Worm (Caenorhabditis elegans) whole organism, mixed stage, embryonic: ENCODE measurements around the gene ntp-1.

Experiments used
- bed-3 ChIP-seq: fragments of 200-800 bp; sonication (Bioruptor generic); optimal IDR thresholded peaks from 3 replicates; lab custom pipeline; 2018; ENCODE audit warnings: mild to moderate bottlenecking, missing genetic modification characterization, moderate library complexity, missing compliant biosample characterization
- blmp-1 ChIP-seq: fragments of 150-350 bp; optimal IDR thresholded peaks from 2 replicates; lab custom pipeline; 2014; ENCODE audit warnings: missing biosample characterization, missing genetic modification characterization
- ceh-39 ChIP-seq: fragments of 150-350 bp; optimal IDR thresholded peaks from 2 replicates; lab custom pipeline; 2014; ENCODE audit warnings: missing biosample characterization, missing genetic modification characterization
- ceh-83 ChIP-seq: fragments of 200-800 bp; sonication (Bioruptor generic); optimal IDR thresholded peaks from 2 replicates; lab custom pipeline; 2018; ENCODE audit warnings: mild to moderate bottlenecking, missing genetic modification characterization, missing compliant biosample characterization
- ces-1 ChIP-seq: fragments of 150-350 bp; optimal IDR thresholded peaks from 2 replicates; lab custom pipeline; 2014; ENCODE audit warnings: missing biosample characterization, missing genetic modification reagents, missing genetic modification characterization
- cnd-1 ChIP-seq: fragments of 200-800 bp; sonication (Bioruptor generic); optimal IDR thresholded peaks from 2 replicates; lab custom pipeline; 2018; ENCODE audit warnings: mild to moderate bottlenecking, missing genetic modification characterization, missing compliant biosample characterization
- drap-1 ChIP-seq: fragments of 200-800 bp; sonication (Bioruptor generic); optimal IDR thresholded peaks from 3 replicates; lab custom pipeline; 2018; ENCODE audit warnings: mild to moderate bottlenecking, missing genetic modification characterization, missing compliant biosample characterization
- elt-1 ChIP-seq: sonication (generic microtip); optimal IDR thresholded peaks from 2 replicates; lab custom pipeline; 2017; ENCODE audit warnings: missing genetic modification characterization, mild to moderate bottlenecking, missing compliant biosample characterization, antibody characterized with exemption, moderate library complexity, borderline replicate concordance; ENCODE audit not compliant: insufficient read depth
- elt-3 ChIP-seq: fragments of 150-350 bp; optimal IDR thresholded peaks from 2 replicates; lab custom pipeline; 2014; ENCODE audit warnings: missing biosample characterization, missing genetic modification characterization
- ham-2 ChIP-seq: fragments of 200-800 bp; sonication (Bioruptor generic); optimal IDR thresholded peaks from 2 replicates; lab custom pipeline; 2018; ENCODE audit warnings: mild to moderate bottlenecking, missing genetic modification characterization, missing compliant biosample characterization
- hlh-1 ChIP-seq: fragments of 150-350 bp; optimal IDR thresholded peaks from 2 replicates; lab custom pipeline; 2014; ENCODE audit warnings: missing biosample characterization, missing genetic modification reagents, missing genetic modification characterization
- lin-13 ChIP-seq: fragments of 150-350 bp; optimal IDR thresholded peaks from 2 replicates; lab custom pipeline; 2014; ENCODE audit warnings: missing biosample characterization, missing genetic modification characterization
- lsy-2 ChIP-seq: fragments of 150-350 bp; optimal IDR thresholded peaks from 2 replicates; lab custom pipeline; 2014; ENCODE audit warnings: missing biosample characterization, missing genetic modification characterization
- mab-5 ChIP-seq: fragments of 150-350 bp; optimal IDR thresholded peaks from 2 replicates; lab custom pipeline; 2014; ENCODE audit warnings: missing biosample characterization, missing genetic modification characterization
- mep-1 ChIP-seq: fragments of 150-350 bp; optimal IDR thresholded peaks from 2 replicates; lab custom pipeline; 2017; ENCODE audit warnings: missing biosample characterization, missing genetic modification reagents, missing genetic modification characterization, inconsistent platforms
- mls-2 ChIP-seq: sonication (generic microtip); optimal IDR thresholded peaks from 2 replicates; lab custom pipeline; 2016; ENCODE audit warnings: mild to moderate bottlenecking, missing genetic modification characterization, moderate library complexity, missing compliant biosample characterization
- nhr-2 ChIP-seq: fragments of 150-350 bp; optimal IDR thresholded peaks from 2 replicates; lab custom pipeline; 2014; ENCODE audit warnings: missing biosample characterization, missing genetic modification characterization
- nhr-237 ChIP-seq: fragments of 150-350 bp; optimal IDR thresholded peaks from 2 replicates; lab custom pipeline; 2014; ENCODE audit warnings: missing biosample characterization, missing genetic modification characterization
- nhr-28 ChIP-seq: fragments of 150-350 bp; optimal IDR thresholded peaks from 2 replicates; lab custom pipeline; 2014; ENCODE audit warnings: missing biosample characterization, missing genetic modification characterization
- nhr-76 ChIP-seq: sonication (generic microtip); optimal IDR thresholded peaks from 2 replicates; lab custom pipeline; 2017; ENCODE audit warnings: missing biosample characterization, missing genetic modification characterization
- pha-4 ChIP-seq: fragments of 150-350 bp; optimal IDR thresholded peaks from 2 replicates; lab custom pipeline; 2018; ENCODE audit warnings: missing biosample characterization, missing genetic modification reagents, missing genetic modification characterization
- sem-2 ChIP-seq: fragments of 200-800 bp; sonication (Bioruptor generic); optimal IDR thresholded peaks from 2 replicates; lab custom pipeline; 2018; ENCODE audit warnings: mild to moderate bottlenecking, missing genetic modification characterization, missing compliant biosample characterization
- snpc-4 ChIP-seq: fragments of 150-350 bp; optimal IDR thresholded peaks from 2 replicates; lab custom pipeline; 2014; ENCODE audit warnings: missing biosample characterization, missing genetic modification characterization
- tbx-8 ChIP-seq: fragments of 200-800 bp; sonication (Bioruptor generic); optimal IDR thresholded peaks from 2 replicates; lab custom pipeline; 2018; ENCODE audit warnings: mild to moderate bottlenecking, missing genetic modification characterization, moderate library complexity, missing compliant biosample characterization
- unc-120 ChIP-seq: sonication (generic microtip); optimal IDR thresholded peaks from 2 replicates; lab custom pipeline; 2017; ENCODE audit warnings: missing genetic modification characterization, missing compliant biosample characterization; ENCODE audit not compliant: poor library complexity, severe bottlenecking
- unc-39 ChIP-seq: fragments of 150-350 bp; optimal IDR thresholded peaks from 2 replicates; lab custom pipeline; 2014; ENCODE audit warnings: missing biosample characterization, missing genetic modification characterization
- zip-8 ChIP-seq: fragments of 150-350 bp; optimal IDR thresholded peaks from 2 replicates; lab custom pipeline; 2014; ENCODE audit warnings: missing biosample characterization, missing genetic modification characterization
- ztf-11 ChIP-seq: fragments of 150-350 bp; optimal IDR thresholded peaks from 2 replicates; lab custom pipeline; 2014; ENCODE audit warnings: missing biosample characterization, missing genetic modification characterization

ntp-1 gene

ce11 chrIV:7834625-7835228 is 40.1 kb upstream of the ntp-1 start, which contains the start of gene erp-44.2:
TSS of gene erp-44.2 (minus strand) at chrIV:7834675.
- TF ChIP-seq zip-8: no peak
- TF ChIP-seq, all 35 proteins: peak for 0

- TF ChIP-seq pha-4 (tag; lab: Kevin White, UChicago) (no peak), blmp-1 (tag; lab: Kevin White, UChicago) (no peak), bed-3 (GFP tag; lab: Kevin White, UChicago) (no peak), ces-1 (GFP tag; lab: Kevin White, UChicago) (peak; percentile 8)
- TF ChIP-seq, all 35 proteins: peak for 1
These were observed 35.5 kb upstream of the ntp-1 start, which contains the start of gene mvb-12 for ce11 chrIV:7830151-7830550. TSS of gene mvb-12 (plus strand) at chrIV:7830525.

ce11 chrIV:7829275-7829938 is 34.8 kb upstream of the ntp-1 start, which contains the start of gene C06A6.4:
TSS of gene C06A6.4 (minus strand) at chrIV:7829298.
- TF ChIP-seq unc-39 (tag; lab: Kevin White, UChicago) (no peak), nhr-76 (tag; lab: Kevin White, UChicago) (no peak), blmp-1 (tag; lab: Kevin White, UChicago) (no peak), snpc-4 (tag; lab: Kevin White, UChicago) (no peak), sem-2 (GFP tag; lab: Kevin White, UChicago) (no peak), mls-2 (tag; lab: Kevin White, UChicago) (no peak), ceh-39 (tag; lab: Kevin White, UChicago) (no peak), lsy-2 (tag; lab: Kevin White, UChicago) (no peak), elt-3 (tag; lab: Kevin White, UChicago) (no peak), nhr-2 (no peak), nhr-237 (no peak), drap-1 (no peak)

ce11 chrIV:7824649-7825048 is 30.0 kb upstream of the ntp-1 start:
- TF ChIP-seq sem-2 (GFP tag; lab: Kevin White, UChicago) (no peak), lin-13 (no peak), blmp-1 (tag; lab: Kevin White, UChicago) (no peak), unc-39 (tag; lab: Kevin White, UChicago) (no peak), elt-1 (no peak), nhr-237 (no peak), hlh-1 (tag; lab: Kevin White, UChicago) (no peak), zip-8 (no peak), lsy-2 (tag; lab: Kevin White, UChicago) (no peak), bed-3 (GFP tag; lab: Kevin White, UChicago) (no peak), elt-3 (tag; lab: Kevin White, UChicago) (no peak), mep-1 (tag; lab: Kevin White, UChicago) (no peak), ham-2 (no peak), nhr-76 (tag; lab: Kevin White, UChicago) (no peak), mls-2 (tag; lab: Kevin White, UChicago) (no peak), tbx-8 (GFP tag; lab: Kevin White, UChicago) (no peak)
- TF ChIP-seq, all 35 proteins: peak for 0

ce11 chrIV:7822524-7822923 is 27.9 kb upstream of the ntp-1 start, which contains the start of gene T14A8.2:
TSS of gene T14A8.2 (minus strand) at chrIV:7822624.
- no peak for TF ChIP-seq elt-1
- TF ChIP-seq pha-4 (tag; lab: Kevin White, UChicago): no peak
- no peak for TF ChIP-seq nhr-28 (tag; lab: Kevin White, UChicago)
- TF ChIP-seq lin-13: no peak
- no peak for TF ChIP-seq mab-5 (tag; lab: Kevin White, UChicago)
- TF ChIP-seq cnd-1 (tag; lab: Kevin White, UChicago): no peak
- no peak for TF ChIP-seq ztf-11 (tag; lab: Kevin White, UChicago)
- TF ChIP-seq nhr-76 (tag; lab: Kevin White, UChicago): no peak
- TF ChIP-seq snpc-4 (tag; lab: Kevin White, UChicago): no peak
- no peak for TF ChIP-seq nhr-2
- no peak for TF ChIP-seq tbx-8 (GFP tag; lab: Kevin White, UChicago)
- TF ChIP-seq sem-2 (GFP tag; lab: Kevin White, UChicago): no peak
- TF ChIP-seq mls-2 (tag; lab: Kevin White, UChicago): no peak
- no peak for TF ChIP-seq unc-120 (tag; lab: Kevin White, UChicago)
- TF ChIP-seq ceh-83 (GFP tag; lab: Kevin White, UChicago): no peak
